Worm (Caenorhabditis elegans) whole organism, L4 larva: Measurements from ENCODE around the gene sra-9.
A peak's percentile ranks its signal among the peaks of the same experiment; 100 is the strongest.

Experiments used
- nhr-25 ChIP-seq: sonication (generic microtip); optimal IDR thresholded peaks from 2 replicates; lab custom pipeline; 2017; ENCODE audit warnings: missing genetic modification characterization, mild to moderate bottlenecking, missing compliant biosample characterization, antibody characterized with exemption, moderate library complexity, borderline replicate concordance; ENCODE audit not compliant: insufficient read depth
- spr-3 ChIP-seq: fragments of 200-800 bp; sonication (Bioruptor generic); optimal IDR thresholded peaks from 2 replicates; lab custom pipeline; 2018; ENCODE audit warnings: mild to moderate bottlenecking, missing genetic modification characterization, missing compliant biosample characterization
- tra-1 ChIP-seq: fragments of 200-800 bp; sonication (Bioruptor generic); IDR thresholded peaks from 2 replicates; pipeline ENCODE4 v1.3.6; 2022; ENCODE audit warnings: missing genetic modification reagents, missing genetic modification characterization, missing compliant biosample characterization

- TF ChIP-seq tra-1 (GFP tag; lab: Robert Waterston, UW) = peak; percentile 46; the same call in 1 of the 2 replicates
- no peak for TF ChIP-seq spr-3 (GFP tag; lab: Kevin White, UChicago)
- TF ChIP-seq nhr-25 (tag; lab: Kevin White, UChicago) = no peak
Observed at ce11 chrII:9487337-9487950, 44.7 kb upstream of the sra-9 start, which contains the start of gene T19H5.4.
